Worm (Caenorhabditis elegans): ENCODE results near the gene trr-1.

The trr-1 gene

ce11 chrII:11616333-11616942, 59.3 kb downstream of the trr-1 start:
- TF ChIP-seq ceh-22 (tag; optimal IDR thresholded peaks at IDR 0.05) (no peak), K09A11.1 (tag; optimal IDR thresholded peaks at IDR 0.05; ENCODE audit: insufficient read depth) (no peak), elt-2 (tag; optimal IDR thresholded peaks at IDR 0.05) (no peak), ceh-48 (tag; optimal IDR thresholded peaks at IDR 0.05) (no peak), ceh-9 (tag; optimal IDR thresholded peaks at IDR 0.05) (no peak), ceh-19 (GFP tag; optimal IDR thresholded peaks at IDR 0.05) (no peak), F13H6.1 (tag; optimal IDR thresholded peaks at IDR 0.05) (no peak), tbx-7 (tag; optimal IDR thresholded peaks at IDR 0.05) (no peak), ceh-31 (tag; optimal IDR thresholded peaks at IDR 0.05) (no peak), K02D7.2 (tag; optimal IDR thresholded peaks at IDR 0.05) (no peak), ets-4 (tag; optimal IDR thresholded peaks at IDR 0.05) (no peak), pha-4 (tag; optimal IDR thresholded peaks at IDR 0.05) (no peak)

- no peak for TF ChIP-seq nhr-11 (tag; optimal IDR thresholded peaks at IDR 0.05)
- no peak for TF ChIP-seq unc-86 (tag; optimal IDR thresholded peaks at IDR 0.05)
Measured at ce11 chrII:11614103-11614857, 61.4 kb downstream of the trr-1 start.

- TF ChIP-seq C08G9.2 (tag; optimal IDR thresholded peaks at IDR 0.05) (no peak), K02D7.2 (tag; optimal IDR thresholded peaks at IDR 0.05) (no peak), mec-3 (tag; optimal IDR thresholded peaks at IDR 0.05; ENCODE audit: borderline replicate concordance) (no peak), ceh-19 (GFP tag; optimal IDR thresholded peaks at IDR 0.05) (no peak)
Measured at ce11 chrII:11612034-11612723, 63.5 kb downstream of the trr-1 start, which contains the start of gene F07A11.5. F07A11.5 (plus strand) TSS chrII:11612300.

Measured in whole organism, late embryonic.